Worm (Caenorhabditis elegans) whole organism, L4/young adult: ENCODE results near the gene F17C11.12.

ENCODE experiments used
- W03F9.2 ChIP-seq: fragments of 150-350 bp; optimal IDR thresholded peaks from 2 replicates; lab custom pipeline; 2014; ENCODE audit warnings: missing biosample characterization, missing genetic modification characterization
- dao-5 ChIP-seq: sonication (generic microtip); optimal IDR thresholded peaks from 2 replicates; lab custom pipeline; 2016; ENCODE audit warnings: missing genotype, missing genetic modification characterization, moderate library complexity, missing compliant biosample characterization
- him-1 ChIP-seq: sonication (generic microtip); optimal IDR thresholded peaks from 2 replicates; lab custom pipeline; 2016; ENCODE audit warnings: missing genotype, missing genetic modification reagents, missing genetic modification characterization, missing compliant biosample characterization

The F17C11.12 gene

ce11 chrV:10936681-10937080, at the start of gene F17C11.12:
Gene F17C11.12 (minus strand): TSS chrV:10936920.
- no peak for TF ChIP-seq W03F9.2
- TF ChIP-seq dao-5 (tag; lab: Kevin White, UChicago), result no peak
- TF ChIP-seq him-1 (tag; lab: Kevin White, UChicago), result no peak

ce11 chrV:10981113-10981512, 44.4 kb upstream of the F17C11.12 start, which contains the start of gene fig-1:
Gene fig-1 (minus strand): TSS chrV:10981213.
- no peak for TF ChIP-seq dao-5 (tag; lab: Kevin White, UChicago)

ce11 chrV:10975091-10975490, 38.4 kb upstream of the F17C11.12 start:
- TF ChIP-seq him-1 (tag; lab: Kevin White, UChicago) (no peak), dao-5 (tag; lab: Kevin White, UChicago) (no peak), W03F9.2 (no peak)

DNA sequence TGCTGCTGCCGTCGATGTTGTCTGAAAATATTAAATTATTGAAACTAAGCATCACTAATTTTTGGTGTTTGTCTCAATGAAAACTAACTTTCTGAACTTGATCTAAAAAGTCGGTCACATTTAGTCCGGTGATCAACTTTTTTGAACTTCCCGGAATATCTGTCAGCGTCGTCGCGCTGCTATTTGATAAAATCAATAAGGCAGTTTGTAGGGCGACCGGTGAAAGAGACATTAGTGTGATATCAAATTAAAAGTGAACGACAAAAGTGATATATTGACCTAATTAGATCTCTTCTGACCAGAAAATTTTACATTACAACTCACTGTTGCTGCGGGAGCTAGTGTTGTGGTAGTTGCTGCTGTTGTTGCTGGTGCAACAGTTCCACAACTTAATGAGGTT, 34.2 kb upstream of the F17C11.12 start:
- TF ChIP-seq him-1 (tag; lab: Kevin White, UChicago), result no peak
- TF ChIP-seq W03F9.2, result no peak
- no peak for TF ChIP-seq dao-5 (tag; lab: Kevin White, UChicago)

ce11 chrV:10970070-10970469, 33.4 kb upstream of the F17C11.12 start, which contains the start of gene F17C11.22:
Gene F17C11.22 (minus strand): TSS chrV:10970170.
- TF ChIP-seq W03F9.2 (no peak), dao-5 (tag; lab: Kevin White, UChicago) (no peak), him-1 (tag; lab: Kevin White, UChicago) (no peak)

- no peak for TF ChIP-seq W03F9.2
- TF ChIP-seq him-1 (tag; lab: Kevin White, UChicago), result no peak
- TF ChIP-seq dao-5 (tag; lab: Kevin White, UChicago), result no peak
These were observed 31.0 kb upstream of the F17C11.12 start for ce11 chrV:10967594-10968273.

ce11 chrV:10966874-10967273, 30.2 kb upstream of the F17C11.12 start:
- TF ChIP-seq him-1 (tag; lab: Kevin White, UChicago), result no peak
- TF ChIP-seq dao-5 (tag; lab: Kevin White, UChicago), result no peak
- TF ChIP-seq W03F9.2, result no peak

DNA sequence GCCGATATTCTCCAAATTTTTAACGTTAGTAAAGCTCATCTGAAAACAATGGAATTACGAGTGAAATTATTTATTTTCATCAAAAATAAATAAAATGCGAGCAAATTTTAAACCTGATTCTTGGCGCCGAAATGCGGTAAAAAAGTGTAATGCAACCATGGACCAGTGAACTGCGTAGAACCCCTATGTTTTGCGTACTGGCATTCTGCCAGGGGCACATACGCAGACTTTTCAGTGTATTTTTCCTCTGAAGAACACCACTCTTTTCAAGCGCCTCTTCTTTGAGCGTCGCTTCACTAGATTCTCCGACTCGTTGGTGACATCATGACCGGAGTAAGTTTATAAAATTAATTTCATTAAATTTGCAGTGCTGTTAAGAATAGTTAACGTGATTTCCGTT, 28.8 kb upstream of the F17C11.12 start, which contains the start of the genes ctf-4 and eef-1G:
Gene ctf-4, minus strand, starts transcription at position 39 of the 400 bp plus-strand sequence.
Gene eef-1G, plus strand, starts transcription at position 219 of the 400 bp plus-strand sequence.
- TF ChIP-seq W03F9.2 (peak; percentile 97), dao-5 (tag; lab: Kevin White, UChicago) (no peak), him-1 (tag; lab: Kevin White, UChicago) (peak; percentile 89)

DNA sequence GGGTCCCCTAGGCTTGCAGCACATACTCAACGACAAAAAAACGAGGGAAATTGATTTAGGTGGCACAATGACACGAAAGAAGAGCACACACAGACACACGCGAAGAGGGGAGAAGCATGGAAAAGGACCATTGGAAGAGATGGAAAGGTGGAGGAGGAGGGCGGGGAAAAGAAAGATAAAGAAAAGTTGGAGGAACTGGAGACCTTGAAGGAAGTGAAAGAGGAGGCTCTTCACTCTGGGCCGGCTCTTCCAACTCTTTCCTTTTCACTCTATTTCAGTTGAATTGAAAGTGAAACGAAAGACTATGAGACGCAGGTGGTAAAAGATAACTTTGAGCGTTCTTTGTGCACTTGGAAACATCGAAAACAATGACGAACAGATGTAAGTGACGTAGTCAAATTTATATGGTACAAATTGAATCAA, 24.7 kb upstream of the F17C11.12 start:
- TF ChIP-seq him-1 (tag; lab: Kevin White, UChicago) (peak; percentile 73), W03F9.2 (peak; percentile 42), dao-5 (tag; lab: Kevin White, UChicago) (no peak)

ce11 chrV:10960544-10960943, 23.8 kb upstream of the F17C11.12 start, which contains the start of gene vps-36:
Gene vps-36 (minus strand): TSS chrV:10960669.
- TF ChIP-seq him-1 (tag; lab: Kevin White, UChicago) (no peak), dao-5 (tag; lab: Kevin White, UChicago) (no peak), W03F9.2 (no peak)

- TF ChIP-seq W03F9.2, result peak; percentile 11
- no peak for TF ChIP-seq dao-5 (tag; lab: Kevin White, UChicago)
These were observed 21.7 kb upstream of the F17C11.12 start, which contains the start of gene pigt-1 for ce11 chrV:10958322-10958900. Gene pigt-1 (minus strand): TSS chrV:10958821.

- TF ChIP-seq W03F9.2 (no peak), dao-5 (tag; lab: Kevin White, UChicago) (no peak), him-1 (tag; lab: Kevin White, UChicago) (no peak)
These were observed 19.2 kb upstream of the F17C11.12 start, which contains the start of gene F17C11.13 for ce11 chrV:10955681-10956476. Gene F17C11.13 (plus strand): TSS chrV:10955923.

- TF ChIP-seq dao-5 (tag; lab: Kevin White, UChicago) (no peak), him-1 (tag; lab: Kevin White, UChicago) (no peak), W03F9.2 (no peak)
These were observed 18.1 kb upstream of the F17C11.12 start, which contains the start of gene F17C11.6 for ce11 chrV:10954832-10955231. Gene F17C11.6 (plus strand): TSS chrV:10955121.
